Worm (Caenorhabditis elegans) whole organism, L3 larva: ENCODE data around the gene srh-136.

Experiments
- ZK546.5 ChIP-seq: sonication (generic microtip); optimal IDR thresholded peaks from 2 replicates; lab custom pipeline; 2017; ENCODE audit warnings: missing biosample characterization, missing genetic modification characterization
- ama-1 ChIP-seq: fragments of 150-350 bp; optimal IDR thresholded peaks from 2 replicates; lab custom pipeline; 2018
- ceh-16 ChIP-seq: sonication (generic microtip); optimal IDR thresholded peaks from 2 replicates; lab custom pipeline; 2017; ENCODE audit warnings: missing biosample characterization, missing genetic modification characterization
- ceh-28 ChIP-seq: fragments of 150-350 bp; optimal IDR thresholded peaks from 2 replicates; lab custom pipeline; 2014; ENCODE audit warnings: missing biosample characterization, missing genetic modification reagents, missing genetic modification characterization
- ceh-82 ChIP-seq: fragments of 150-350 bp; optimal IDR thresholded peaks from 2 replicates; lab custom pipeline; 2014; ENCODE audit warnings: missing biosample characterization, missing genetic modification characterization
- ceh-9 ChIP-seq: sonication (generic microtip); optimal IDR thresholded peaks from 2 replicates; lab custom pipeline; 2018; ENCODE audit warnings: missing biosample characterization, missing genetic modification characterization
- daf-12 ChIP-seq: fragments of 150-350 bp; optimal IDR thresholded peaks from 2 replicates; lab custom pipeline; 2014; ENCODE audit warnings: missing biosample characterization, missing genetic modification reagents, missing genetic modification characterization
- egl-27 ChIP-seq: sonication (generic microtip); optimal IDR thresholded peaks from 4 replicates; lab custom pipeline; 2017; ENCODE audit warnings: missing biosample characterization, missing genetic modification reagents, missing genetic modification characterization
- egl-5 ChIP-seq: fragments of 150-350 bp; optimal IDR thresholded peaks from 2 replicates; lab custom pipeline; 2017; ENCODE audit warnings: missing biosample characterization, missing genetic modification reagents, missing genetic modification characterization, inconsistent platforms
- elt-2 ChIP-seq: sonication (generic microtip); optimal IDR thresholded peaks from 2 replicates; lab custom pipeline; 2016; ENCODE audit warnings: missing genetic modification reagents, mild to moderate bottlenecking, missing genetic modification characterization, missing compliant biosample characterization
- elt-3 ChIP-seq, 3 experiments: fragments of 150-350 bp in 1 of 3; sonication (generic microtip) in 2 of 3; optimal IDR thresholded peaks; 2 replicates in 2 of 3; 4 replicates in 1 of 3; lab custom pipeline; 2014 to 2017; ENCODE audit warnings: missing biosample characterization in 3 of 3, missing genetic modification characterization in 3 of 3
- fkh-2 ChIP-seq: fragments of 150-350 bp; optimal IDR thresholded peaks from 2 replicates; lab custom pipeline; 2014; ENCODE audit warnings: missing biosample characterization, missing genetic modification reagents, missing genetic modification characterization
- fos-1 ChIP-seq: fragments of 150-350 bp; optimal IDR thresholded peaks from 2 replicates; lab custom pipeline; 2014; ENCODE audit warnings: missing biosample characterization, missing genetic modification characterization
- hmg-11 ChIP-seq: sonication (generic microtip); optimal IDR thresholded peaks from 2 replicates; lab custom pipeline; 2016; ENCODE audit warnings: missing genetic modification characterization, missing compliant biosample characterization
- lsy-12 ChIP-seq: sonication (generic microtip); optimal IDR thresholded peaks from 2 replicates; lab custom pipeline; 2016; ENCODE audit warnings: mild to moderate bottlenecking, missing genetic modification characterization, missing compliant biosample characterization
- mdl-1 ChIP-seq: fragments of 150-350 bp; optimal IDR thresholded peaks from 2 replicates; lab custom pipeline; 2014; ENCODE audit warnings: missing biosample characterization, missing genetic modification characterization
- mml-1 ChIP-seq: fragments of 150-350 bp; sonication (generic microtip); optimal IDR thresholded peaks from 3 replicates; lab custom pipeline; 2014; ENCODE audit warnings: missing biosample characterization, missing genetic modification characterization
- nfya-1 ChIP-seq: sonication (generic microtip); optimal IDR thresholded peaks from 2 replicates; lab custom pipeline; 2017; ENCODE audit warnings: missing genetic modification characterization, mild to moderate bottlenecking, missing compliant biosample characterization, antibody characterized with exemption, moderate library complexity; ENCODE audit not compliant: insufficient read depth
- nhr-11 ChIP-seq: fragments of 150-350 bp; optimal IDR thresholded peaks from 2 replicates; lab custom pipeline; 2014; ENCODE audit warnings: missing biosample characterization, missing genetic modification characterization
- nhr-23 ChIP-seq: fragments of 150-350 bp; optimal IDR thresholded peaks from 2 replicates; lab custom pipeline; 2014; ENCODE audit warnings: missing biosample characterization, missing genetic modification reagents, missing genetic modification characterization
- nhr-237 ChIP-seq: fragments of 150-350 bp; optimal IDR thresholded peaks from 2 replicates; lab custom pipeline; 2014; ENCODE audit warnings: missing biosample characterization, missing genetic modification characterization
- nhr-25 ChIP-seq: sonication (generic microtip); optimal IDR thresholded peaks from 2 replicates; lab custom pipeline; 2017; ENCODE audit warnings: missing biosample characterization, missing genetic modification characterization
- nhr-28 ChIP-seq: fragments of 150-350 bp; optimal IDR thresholded peaks from 2 replicates; lab custom pipeline; 2014; ENCODE audit warnings: missing biosample characterization, missing genetic modification characterization
- nhr-67 ChIP-seq: fragments of 150-350 bp; optimal IDR thresholded peaks from 2 replicates; lab custom pipeline; 2014; ENCODE audit warnings: missing biosample characterization, missing genetic modification characterization
- nhr-76 ChIP-seq: fragments of 150-350 bp; sonication (generic microtip); optimal IDR thresholded peaks from 5 replicates; lab custom pipeline; 2014; ENCODE audit warnings: missing biosample characterization, missing genetic modification characterization
- nhr-77 ChIP-seq: fragments of 150-350 bp; optimal IDR thresholded peaks from 2 replicates; lab custom pipeline; 2014; ENCODE audit warnings: missing biosample characterization, missing genetic modification characterization
- pha-4 ChIP-seq: fragments of 150-350 bp; optimal IDR thresholded peaks from 2 replicates; lab custom pipeline; 2014; ENCODE audit warnings: missing biosample characterization, missing genetic modification reagents, missing genetic modification characterization
- pqm-1 ChIP-seq: fragments of 150-350 bp; optimal IDR thresholded peaks from 2 replicates; lab custom pipeline; 2017; ENCODE audit warnings: missing biosample characterization, missing genetic modification characterization, inconsistent platforms
- skn-1 ChIP-seq: fragments of 150-350 bp; optimal IDR thresholded peaks from 2 replicates; lab custom pipeline; 2014; ENCODE audit warnings: missing biosample characterization, missing genetic modification characterization
- snpc-4 ChIP-seq: fragments of 150-350 bp; optimal IDR thresholded peaks from 2 replicates; lab custom pipeline; 2014; ENCODE audit warnings: missing biosample characterization, missing genetic modification characterization
- unc-39 ChIP-seq: sonication (generic microtip); optimal IDR thresholded peaks from 4 replicates; lab custom pipeline; 2017; ENCODE audit warnings: missing biosample characterization, missing genetic modification characterization
- unc-62 ChIP-seq: fragments of 150-350 bp; sonication (generic microtip); optimal IDR thresholded peaks from 4 replicates; lab custom pipeline; 2014; ENCODE audit warnings: missing biosample characterization, missing genetic modification reagents, missing genetic modification characterization
- zag-1 ChIP-seq: fragments of 150-350 bp; optimal IDR thresholded peaks from 2 replicates; lab custom pipeline; 2014; ENCODE audit warnings: missing biosample characterization, missing genetic modification characterization
- ztf-4 ChIP-seq: fragments of 150-350 bp; optimal IDR thresholded peaks from 2 replicates; lab custom pipeline; 2014; ENCODE audit warnings: missing biosample characterization, missing genetic modification characterization

The srh-136 gene

ce11 chrV:16534000-16534399, 36.6 kb upstream of the srh-136 start, which contains the start of gene cpr-2:
TSS of gene cpr-2 (minus strand) at chrV:16534100.
- no peak for TF ChIP-seq nhr-11 (tag; lab: Kevin White, UChicago)
- TF ChIP-seq hmg-11 = no peak
- TF ChIP-seq fos-1 (tag; lab: Kevin White, UChicago) = no peak
- no peak for TF ChIP-seq nhr-67 (tag; lab: Kevin White, UChicago)

- TF ChIP-seq snpc-4 (tag; lab: Kevin White, UChicago) (no peak), lsy-12 (tag; lab: Kevin White, UChicago) (no peak), nhr-11 (tag; lab: Kevin White, UChicago) (no peak), skn-1 (tag; lab: Kevin White, UChicago) (no peak), ceh-82 (tag; lab: Kevin White, UChicago) (no peak), unc-39 (no peak), pqm-1 (tag; lab: Kevin White, UChicago) (no peak), ama-1 (no peak), nhr-25 (tag; lab: Kevin White, UChicago) (no peak), nfya-1 (tag; lab: Kevin White, UChicago) (no peak), nhr-23 (no peak), fkh-2 (no peak), nhr-237 (tag; lab: Kevin White, UChicago) (no peak), pha-4 (tag; lab: Kevin White, UChicago) (no peak), elt-3 (tag; optimal IDR thresholded peaks at IDR 0.05; lab: Kevin White, UChicago) (no peak)
These were observed 30.4 kb upstream of the srh-136 start, which contains the start of gene F36D3.16 for ce11 chrV:16527796-16528195. TSS of gene F36D3.16 (plus strand) at chrV:16528096.

- TF ChIP-seq daf-12 (tag; lab: Kevin White, UChicago) (no peak), elt-2 (tag; lab: Kevin White, UChicago) (no peak), zag-1 (tag; lab: Kevin White, UChicago) (no peak), lsy-12 (tag; lab: Kevin White, UChicago) (no peak), fkh-2 (no peak), hmg-11 (no peak)
These were observed 29.5 kb upstream of the srh-136 start, which contains the start of gene F36D3.8 for ce11 chrV:16526858-16527257. TSS of gene F36D3.8 (plus strand) at chrV:16527158.

ce11 chrV:16522242-16522641, 24.8 kb upstream of the srh-136 start, which contains the start of gene srw-34:
TSS of gene srw-34 (minus strand) at chrV:16522342.
- TF ChIP-seq ama-1 (no peak), unc-62 (no peak), ZK546.5 (no peak), mml-1 (no peak), egl-27 (no peak), nhr-76 (tag; lab: Kevin White, UChicago) (no peak), pha-4 (tag; lab: Kevin White, UChicago) (no peak), nfya-1 (tag; lab: Kevin White, UChicago) (no peak), ceh-16 (tag; lab: Kevin White, UChicago) (no peak), ceh-9 (tag; lab: Kevin White, UChicago) (no peak), nhr-67 (tag; lab: Kevin White, UChicago) (no peak), ceh-28 (tag; lab: Kevin White, UChicago) (no peak)

ce11 chrV:16517619-16518018, 20.2 kb upstream of the srh-136 start, which contains the start of gene F36D3.4:
TSS of gene F36D3.4 (minus strand) at chrV:16517719.
- TF ChIP-seq nhr-25 (tag; lab: Kevin White, UChicago) = no peak
- TF ChIP-seq nhr-28 (tag; lab: Kevin White, UChicago) = no peak
- no peak for TF ChIP-seq ceh-82 (tag; lab: Kevin White, UChicago)
- TF ChIP-seq ztf-4 (tag; lab: Kevin White, UChicago) = no peak
- no peak for TF ChIP-seq elt-2 (tag; lab: Kevin White, UChicago)
- TF ChIP-seq nhr-237 (tag; lab: Kevin White, UChicago) = no peak
- no peak for TF ChIP-seq ZK546.5
- no peak for TF ChIP-seq hmg-11
- no peak for TF ChIP-seq egl-5 (tag; lab: Kevin White, UChicago)
- TF ChIP-seq nhr-23 = no peak
- TF ChIP-seq ceh-28 (tag; lab: Kevin White, UChicago) = no peak
- TF ChIP-seq nhr-67 (tag; lab: Kevin White, UChicago) = no peak
- TF ChIP-seq ceh-9 (tag; lab: Kevin White, UChicago) = no peak
- no peak for TF ChIP-seq mdl-1 (tag; lab: Kevin White, UChicago)
- no peak for TF ChIP-seq snpc-4 (tag; lab: Kevin White, UChicago)
- TF ChIP-seq nhr-77 (tag; lab: Kevin White, UChicago) = no peak
